Fruit fly (Drosophila melanogaster) whole organism, prepupa: Measurements from ENCODE around the gene Inx7.

Source experiments
- CG10669 ChIP-seq: fragments of 200-800 bp; sonication (Bioruptor generic); optimal IDR thresholded peaks from 3 replicates; lab custom pipeline; 2018; ENCODE audit warnings: missing biosample characterization, mild to moderate bottlenecking, missing genetic modification characterization, moderate library complexity
- CG16779 ChIP-seq: fragments of 200-800 bp; sonication (Bioruptor generic); optimal IDR thresholded peaks from 3 replicates; lab custom pipeline; 2017; ENCODE audit warnings: missing biosample characterization, mild to moderate bottlenecking, missing genetic modification characterization
- OdsH ChIP-seq: fragments of 200-800 bp; sonication (Bioruptor generic); optimal IDR thresholded peaks from 3 replicates; lab custom pipeline; 2016; ENCODE audit warnings: missing biosample characterization, missing genetic modification characterization
- fkh ChIP-seq: fragments of 200-800 bp; sonication (Bioruptor generic); optimal IDR thresholded peaks from 3 replicates; lab custom pipeline; 2017; ENCODE audit warnings: missing biosample characterization, mild to moderate bottlenecking, missing genetic modification characterization, moderate library complexity
- ss ChIP-seq, 2 experiments: fragments of 200-800 bp; sonication (Bioruptor generic); optimal IDR thresholded peaks; 2 replicates in 1 of 2; 3 replicates in 1 of 2; lab custom pipeline; 2017 to 2018; ENCODE audit warnings: mild to moderate bottlenecking in 2 of 2, missing biosample characterization in 2 of 2, missing genetic modification characterization in 2 of 2, moderate library complexity in 1 of 2

DNA sequence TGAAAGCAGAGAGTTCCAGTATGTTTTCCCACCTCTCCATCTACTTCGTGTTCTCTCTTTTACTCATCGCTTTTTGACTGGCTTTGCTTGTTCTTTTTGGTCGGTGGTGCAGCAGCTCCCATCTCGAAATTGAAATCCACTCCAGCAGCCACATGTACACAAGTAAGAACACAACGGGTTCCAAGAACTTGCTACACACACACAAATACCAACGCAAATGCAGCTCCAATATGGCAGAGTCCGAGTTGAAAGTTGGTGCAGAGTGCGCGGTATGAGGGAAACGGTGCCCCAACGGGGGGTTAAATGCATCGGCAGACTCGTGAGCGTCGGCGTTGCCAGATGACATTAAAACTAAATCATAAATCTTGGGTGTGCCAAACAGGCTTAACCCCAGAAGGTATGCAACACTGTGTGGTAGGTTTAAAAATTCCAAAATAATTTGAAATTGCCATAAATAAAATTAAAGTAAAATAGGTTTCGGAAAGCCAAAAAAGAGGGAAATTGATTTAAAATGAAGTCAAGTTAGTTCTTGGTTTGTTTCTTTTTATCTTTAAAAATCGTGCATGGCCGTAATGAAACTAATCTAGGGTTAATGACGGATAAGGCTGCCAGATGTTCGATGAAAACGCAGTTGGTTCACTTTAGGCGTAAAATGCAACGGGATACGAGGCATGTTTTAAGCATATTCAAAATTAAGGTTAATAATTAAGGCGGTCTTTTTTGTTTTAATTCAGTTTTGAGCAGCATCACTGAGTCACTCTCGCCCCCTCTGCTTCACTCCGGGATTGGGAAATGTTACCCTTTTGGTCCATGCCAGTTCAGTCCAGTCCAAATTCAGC, 4.5 kb upstream of the Inx7 start:
- TF ChIP-seq fkh (GFP tag; lab: Kevin White, UChicago) = no peak
- TF ChIP-seq CG10669 (GFP tag; lab: Kevin White, UChicago) = peak; percentile 89
- peak; percentile 90 for TF ChIP-seq OdsH (GFP tag; lab: Kevin White, UChicago)
- TF ChIP-seq CG16779 (tag; lab: Kevin White, UChicago) = peak; percentile 55
- peak; percentile 43 to 79 for TF ChIP-seq ss (GFP tag; optimal IDR thresholded peaks at IDR 0.05; lab: Kevin White, UChicago)
